Fruit fly (Drosophila melanogaster) whole organism, embryonic: ENCODE measurements around the gene CG43322.
A peak's percentile ranks its signal among the peaks of the same experiment; 100 is the strongest.

ENCODE experiments used
- Abd-B ChIP-seq: fragments of 200-800 bp; sonication (Bioruptor generic); optimal IDR thresholded peaks from 2 replicates; lab custom pipeline; 2018; ENCODE audit warnings: missing biosample characterization, mild to moderate bottlenecking, missing genetic modification characterization, moderate library complexity
- Ada2b ChIP-seq: fragments of 200-800 bp; sonication (Bioruptor generic); IDR thresholded peaks from 2 replicates; pipeline ENCODE4 v1.3.6; 2022; ENCODE audit warnings: missing biosample characterization, missing genetic modification characterization
- Aef1 ChIP-seq: fragments of 200-800 bp; sonication (Bioruptor generic); IDR thresholded peaks from 3 replicates; pipeline ENCODE4 v1.3.6; 2022; ENCODE audit warnings: missing biosample characterization, missing genetic modification characterization
- Bdp1 ChIP-seq: fragments of 200-800 bp; sonication (Bioruptor generic); optimal IDR thresholded peaks from 3 replicates; lab custom pipeline; 2016; ENCODE audit warnings: missing biosample characterization, missing genetic modification characterization
- CG11723 ChIP-seq: fragments of 200-800 bp; sonication (Bioruptor generic); optimal IDR thresholded peaks from 2 replicates; lab custom pipeline; 2017; ENCODE audit warnings: missing biosample characterization, mild to moderate bottlenecking, missing genetic modification characterization
- CG12744 ChIP-seq: fragments of 200-800 bp; sonication (Bioruptor generic); optimal IDR thresholded peaks from 2 replicates; lab custom pipeline; 2016; ENCODE audit warnings: missing biosample characterization, missing genetic modification characterization
- CG12942 ChIP-seq: fragments of 200-800 bp; sonication (Bioruptor generic); optimal IDR thresholded peaks from 3 replicates; lab custom pipeline; 2016; ENCODE audit warnings: missing biosample characterization, missing genetic modification characterization
- CG14014 ChIP-seq: fragments of 200-800 bp; sonication (Bioruptor generic); IDR thresholded peaks from 2 replicates; pipeline ENCODE4 v1.3.6; 2022; ENCODE audit warnings: missing biosample characterization, missing genetic modification characterization
- CG14965 ChIP-seq: fragments of 200-800 bp; sonication (Bioruptor generic); optimal IDR thresholded peaks from 2 replicates; lab custom pipeline; 2016; ENCODE audit warnings: missing biosample characterization, missing genetic modification characterization, borderline replicate concordance
- CG15269 ChIP-seq: fragments of 200-800 bp; sonication (Bioruptor generic); optimal IDR thresholded peaks from 2 replicates; lab custom pipeline; 2018; ENCODE audit warnings: missing biosample characterization, mild to moderate bottlenecking, missing genetic modification characterization, moderate library complexity
- CG16815 ChIP-seq: fragments of 200-800 bp; sonication (Bioruptor generic); optimal IDR thresholded peaks from 3 replicates; lab custom pipeline; 2017; ENCODE audit warnings: missing biosample characterization, mild to moderate bottlenecking, missing genetic modification characterization
- CG17829 ChIP-seq: fragments of 200-800 bp; optimal IDR thresholded peaks from 2 replicates; lab custom pipeline; 2019; ENCODE audit warnings: missing biosample characterization, mild to moderate bottlenecking, missing genetic modification characterization, moderate library complexity
- CG1832 ChIP-seq: fragments of 200-800 bp; sonication (Bioruptor generic); optimal IDR thresholded peaks from 2 replicates; lab custom pipeline; 2017; ENCODE audit warnings: missing biosample characterization, mild to moderate bottlenecking, missing genetic modification characterization, inconsistent platforms
- CG2199 ChIP-seq: fragments of 200-800 bp; sonication (Bioruptor generic); IDR thresholded peaks from 3 replicates; pipeline ENCODE4 v1.3.6; 2022; ENCODE audit warnings: missing biosample characterization, missing genetic modification characterization
- CG31388 ChIP-seq: fragments of 200-800 bp; sonication (Bioruptor generic); optimal IDR thresholded peaks from 2 replicates; lab custom pipeline; 2016; ENCODE audit warnings: missing biosample characterization, missing genetic modification characterization
- CG3281 ChIP-seq: fragments of 200-800 bp; sonication (Bioruptor generic); optimal IDR thresholded peaks from 3 replicates; lab custom pipeline; 2017; ENCODE audit warnings: missing biosample characterization, mild to moderate bottlenecking, missing genetic modification characterization
- CG3726 ChIP-seq: fragments of 200-800 bp; sonication (Bioruptor generic); IDR thresholded peaks from 3 replicates; pipeline ENCODE4, ENCODE4 v1.3.6; 2022; ENCODE audit warnings: missing biosample characterization, missing genetic modification characterization
- CG6254 ChIP-seq: fragments of 200-800 bp; sonication (Bioruptor generic); optimal IDR thresholded peaks from 3 replicates; lab custom pipeline; 2017; ENCODE audit warnings: mild to moderate bottlenecking, missing biosample characterization, missing genetic modification reagents, missing genetic modification characterization
- CG6791 ChIP-seq: fragments of 200-800 bp; sonication (Bioruptor generic); IDR thresholded peaks from 3 replicates; pipeline ENCODE4 v1.3.6; 2022; ENCODE audit warnings: missing biosample characterization, missing genetic modification characterization; ENCODE audit not compliant: partially characterized antibody
- CG7963 ChIP-seq: fragments of 200-800 bp; sonication (Bioruptor generic); IDR thresholded peaks from 3 replicates; pipeline ENCODE4 v1.3.6; 2022; ENCODE audit warnings: missing biosample characterization, missing genetic modification characterization; ENCODE audit not compliant: partially characterized antibody
- CG8089 ChIP-seq: fragments of 200-800 bp; sonication (Bioruptor generic); optimal IDR thresholded peaks from 3 replicates; lab custom pipeline; 2016; ENCODE audit warnings: missing biosample characterization, missing genetic modification characterization
- CoRest ChIP-seq: fragments of 200-800 bp; sonication (Bioruptor generic); optimal IDR thresholded peaks from 3 replicates; lab custom pipeline; 2018; ENCODE audit warnings: missing biosample characterization, mild to moderate bottlenecking, missing genetic modification characterization, moderate library complexity
- D ChIP-seq, 2 experiments: fragments of 200-800 bp in 1 of 2; fragments of >200 bp in 1 of 2; sonication (Bioruptor generic) in 1 of 2; optimal IDR thresholded peaks; 2 replicates in 1 of 2; 3 replicates in 1 of 2; lab custom pipeline; 2017; ENCODE audit warnings: mild to moderate bottlenecking in 1 of 2, missing biosample characterization in 1 of 2, missing genetic modification characterization in 1 of 2, missing genetic modification reagents in 1 of 2
- D19B ChIP-seq: fragments of 200-800 bp; sonication (Bioruptor generic); optimal IDR thresholded peaks from 2 replicates; lab custom pipeline; 2017; ENCODE audit warnings: missing biosample characterization, mild to moderate bottlenecking, missing genetic modification characterization
- Ets65A ChIP-seq: fragments of 200-800 bp; sonication (Bioruptor generic); peaks from one replicate; lab custom pipeline; 2016; ENCODE audit warnings: missing biosample characterization, missing genetic modification characterization
- Gug ChIP-seq: fragments of 200-800 bp; sonication (Bioruptor generic); IDR thresholded peaks from 4 replicates; pipeline ENCODE4 v1.3.6; 2022; ENCODE audit warnings: missing biosample characterization, missing genetic modification characterization
- Kr ChIP-seq: fragments of 200-800 bp; sonication (Bioruptor generic); optimal IDR thresholded peaks from 2 replicates; lab custom pipeline; 2017; ENCODE audit warnings: missing biosample characterization, mild to moderate bottlenecking, missing genetic modification characterization
- Oli ChIP-seq: fragments of 200-800 bp; sonication (Bioruptor generic); optimal IDR thresholded peaks from 2 replicates; lab custom pipeline; 2018; ENCODE audit warnings: missing biosample characterization, mild to moderate bottlenecking, missing genetic modification characterization, moderate library complexity
- aop ChIP-seq: fragments of 200-800 bp; sonication (Bioruptor generic); IDR thresholded peaks from 2 replicates; pipeline ENCODE4 v1.3.6; 2022; ENCODE audit warnings: missing biosample characterization, missing genetic modification characterization
- bbx ChIP-seq: fragments of 200-800 bp; sonication (Bioruptor generic); IDR thresholded peaks from 2 replicates; pipeline ENCODE4 v1.3.6; 2022; ENCODE audit warnings: missing biosample characterization, missing genetic modification characterization; ENCODE audit not compliant: partially characterized antibody
- bigmax ChIP-seq: fragments of 200-800 bp; sonication (Bioruptor generic); optimal IDR thresholded peaks from 2 replicates; lab custom pipeline; 2018; ENCODE audit warnings: missing biosample characterization, mild to moderate bottlenecking, missing genetic modification characterization
- caup ChIP-seq: fragments of 200-800 bp; sonication (Bioruptor generic); optimal IDR thresholded peaks from 3 replicates; lab custom pipeline; 2017; ENCODE audit warnings: missing biosample characterization, mild to moderate bottlenecking, missing genetic modification characterization, moderate library complexity; ENCODE audit not compliant: severe bottlenecking
- crol ChIP-seq: fragments of 200-800 bp; sonication (Bioruptor generic); IDR thresholded peaks from 2 replicates; pipeline ENCODE4 v1.3.6; 2022; ENCODE audit warnings: missing biosample characterization, missing genetic modification characterization
- emc ChIP-seq: fragments of 200-800 bp; sonication (Bioruptor generic); optimal IDR thresholded peaks from 2 replicates; lab custom pipeline; 2016; ENCODE audit warnings: missing biosample characterization, missing genetic modification characterization
- en ChIP-seq: fragments of 200-800 bp; sonication (Bioruptor generic); optimal IDR thresholded peaks from 2 replicates; lab custom pipeline; 2016; ENCODE audit warnings: missing biosample characterization, missing genetic modification characterization
- ftz-f1 ChIP-seq: fragments of 200-800 bp; sonication (Bioruptor generic); optimal IDR thresholded peaks from 2 replicates; lab custom pipeline; 2016; ENCODE audit warnings: missing biosample characterization, missing genetic modification characterization
- gcm ChIP-seq: fragments of 200-800 bp; sonication (Bioruptor generic); optimal IDR thresholded peaks from 2 replicates; lab custom pipeline; 2019; ENCODE audit warnings: missing biosample characterization, mild to moderate bottlenecking, missing genetic modification characterization, moderate library complexity
- hb ChIP-seq: fragments of 200-800 bp; sonication (Bioruptor generic); IDR thresholded peaks from 3 replicates; pipeline ENCODE4 v1.3.6; 2022; ENCODE audit warnings: missing biosample characterization, missing genetic modification characterization; ENCODE audit not compliant: partially characterized antibody
- hkb ChIP-seq, 2 experiments: fragments of 200-800 bp in 1 of 2; fragments of >200 bp in 1 of 2; sonication (Bioruptor generic) in 1 of 2; IDR thresholded peaks in 1 of 2; optimal IDR thresholded peaks in 1 of 2; 2 replicates each; pipeline versions ENCODE4 v1.3.6 to Lab custom; 2017 to 2022; ENCODE audit warnings: missing biosample characterization in 1 of 2, missing genetic modification characterization in 1 of 2
- kay ChIP-seq: fragments of 200-800 bp; sonication (Bioruptor generic); optimal IDR thresholded peaks from 2 replicates; lab custom pipeline; 2016; ENCODE audit warnings: missing biosample characterization, missing genetic modification characterization
- maf-S ChIP-seq: fragments of 200-800 bp; sonication (Bioruptor generic); optimal IDR thresholded peaks from 2 replicates; lab custom pipeline; 2016; ENCODE audit warnings: missing biosample characterization, missing genetic modification characterization
- mld ChIP-seq: fragments of 200-800 bp; sonication (Bioruptor generic); IDR thresholded peaks from 3 replicates; pipeline ENCODE4 v1.3.6; 2022; ENCODE audit warnings: missing biosample characterization, missing genetic modification characterization; ENCODE audit not compliant: partially characterized antibody
- nmo ChIP-seq: fragments of 200-800 bp; sonication (Bioruptor generic); optimal IDR thresholded peaks from 2 replicates; lab custom pipeline; 2018; ENCODE audit warnings: missing biosample characterization, mild to moderate bottlenecking, missing genetic modification characterization, moderate library complexity
- sens ChIP-seq: fragments of 200-800 bp; sonication (Bioruptor generic); peaks from one replicate; lab custom pipeline; 2016; ENCODE audit warnings: missing biosample characterization, missing genetic modification characterization
- stc ChIP-seq: fragments of 200-800 bp; sonication (Bioruptor generic); IDR thresholded peaks from 2 replicates; pipeline ENCODE4 v1.3.6; 2022; ENCODE audit warnings: missing biosample characterization, missing genetic modification characterization
- tap ChIP-seq: fragments of 200-800 bp; optimal IDR thresholded peaks from 3 replicates; lab custom pipeline; 2019; ENCODE audit warnings: missing biosample characterization, mild to moderate bottlenecking, missing genetic modification characterization, moderate library complexity
- trh ChIP-seq: fragments of 200-800 bp; sonication (Bioruptor generic); optimal IDR thresholded peaks from 2 replicates; lab custom pipeline; 2016; ENCODE audit warnings: missing biosample characterization, missing genetic modification characterization
- zen2 ChIP-seq: fragments of 200-800 bp; sonication (Bioruptor generic); IDR thresholded peaks from 3 replicates; pipeline ENCODE4 v1.3.6; 2022; ENCODE audit warnings: missing biosample characterization, missing genetic modification characterization; ENCODE audit not compliant: partially characterized antibody

CG43322 gene

DNA sequence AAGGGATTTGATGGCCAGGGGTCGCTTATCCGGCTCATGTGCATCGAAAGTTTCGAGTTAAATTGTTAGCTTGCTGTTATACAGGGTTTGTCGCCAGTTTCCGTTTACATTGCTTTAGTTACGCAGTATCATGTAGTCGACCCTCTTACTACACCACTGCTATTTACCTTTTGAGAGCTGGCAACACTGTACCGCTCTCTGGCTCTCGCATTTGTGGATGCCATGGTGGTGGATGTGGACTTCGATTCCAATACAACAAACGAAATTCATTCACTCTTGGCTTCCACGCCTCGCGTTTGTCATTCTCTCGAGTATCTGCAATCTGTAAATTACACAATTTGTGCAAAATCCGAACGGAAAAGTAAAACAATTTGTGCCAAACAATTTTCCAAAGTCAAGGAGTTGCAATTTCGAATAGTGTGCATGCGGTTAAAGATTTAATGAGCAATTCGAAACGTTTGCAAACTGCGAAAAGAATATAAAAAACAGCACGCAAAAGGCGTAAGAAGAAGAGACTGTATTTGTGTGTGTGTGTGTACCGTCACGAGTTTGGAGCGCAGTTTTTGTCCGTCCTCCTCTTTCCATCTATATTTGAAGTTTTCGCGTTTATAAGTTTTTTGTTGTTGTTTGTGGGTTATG is 35.9 kb downstream of the CG43322 start (continued):
- TF ChIP-seq gcm (GFP tag; lab: Kevin White, UChicago) (no peak), caup (GFP tag; lab: Kevin White, UChicago) (peak; percentile 44), CoRest (tag; lab: Kevin White, UChicago) (no peak), emc (GFP tag; lab: Kevin White, UChicago) (no peak), kay (GFP tag; lab: Kevin White, UChicago) (no peak), CG12942 (GFP tag; lab: Kevin White, UChicago) (no peak), CG7963 (GFP tag; lab: Robert Waterston, UW) (peak; percentile 100), CG31388 (GFP tag; lab: Kevin White, UChicago) (no peak), Oli (tag; lab: Kevin White, UChicago) (no peak), CG12744 (GFP tag; lab: Kevin White, UChicago) (no peak), Gug (GFP tag; lab: Robert Waterston, UW) (peak; percentile 4; the same call in 1 of the 4 replicates), trh (GFP tag; lab: Kevin White, UChicago) (no peak), maf-S (GFP tag; lab: Kevin White, UChicago) (no peak), CG3726 (no peak), CG14965 (GFP tag; lab: Kevin White, UChicago) (no peak), zen2 (GFP tag; lab: Robert Waterston, UW) (peak; percentile 99), CG3281 (GFP tag; lab: Kevin White, UChicago) (peak; percentile 21), Ets65A (GFP tag; lab: Kevin White, UChicago) (no peak), CG1832 (GFP tag; lab: Kevin White, UChicago) (no peak), bbx (GFP tag; lab: Robert Waterston, UW) (peak; percentile 99), mld (GFP tag; lab: Robert Waterston, UW) (peak; percentile 100), Ada2b (peak; percentile 23; the same call in 1 of the 2 replicates), CG15269 (tag; lab: Kevin White, UChicago) (no peak), CG14014 (GFP tag; lab: Robert Waterston, UW) (peak; percentile 50), en (GFP tag; lab: Kevin White, UChicago) (no peak), CG16815 (GFP tag; lab: Kevin White, UChicago) (no peak), CG6254 (GFP tag; lab: Kevin White, UChicago) (no peak), CG11723 (GFP tag; lab: Kevin White, UChicago) (no peak), Kr (GFP tag; lab: Kevin White, UChicago) (no peak), bigmax (GFP tag; lab: Kevin White, UChicago) (no peak), nmo (no peak), Bdp1 (GFP tag; lab: Kevin White, UChicago) (no peak), CG17829 (tag; lab: Kevin White, UChicago) (peak; percentile 43), tap (tag; lab: Kevin White, UChicago) (peak; percentile 25), hkb (optimal IDR thresholded peaks at IDR 0.05; lab: Kevin White, UChicago) (peak; percentile 31), hkb (GFP tag; IDR thresholded peaks at IDR 0.05; lab: Robert Waterston, UW) (peak; percentile 52; the same call in 1 of the 2 replicates), CG8089 (GFP tag; lab: Kevin White, UChicago) (no peak), CG2199 (GFP tag; lab: Robert Waterston, UW) (peak; percentile 76; the same call in 1 of the 3 replicates), stc (no peak), sens (GFP tag; lab: Kevin White, UChicago) (peak; percentile 80), CG6791 (GFP tag; lab: Robert Waterston, UW) (peak; percentile 100), ftz-f1 (GFP tag; lab: Kevin White, UChicago) (no peak), hb (GFP tag; lab: Robert Waterston, UW) (peak; percentile 100), D19B (peak; percentile 99), D (optimal IDR thresholded peaks at IDR 0.05; lab: Kevin White, UChicago) (no peak), D (GFP tag; optimal IDR thresholded peaks at IDR 0.05; lab: Kevin White, UChicago) (no peak), crol (GFP tag; lab: Robert Waterston, UW) (no peak), Abd-B (GFP tag; lab: Kevin White, UChicago) (no peak), Aef1 (no peak), aop (GFP tag; lab: Robert Waterston, UW) (0 out of 2 replicates have a peak, but pooled peaks have one; percentile 20)
